Worm (Caenorhabditis elegans): ENCODE results near the gene hint-3.

DNA sequence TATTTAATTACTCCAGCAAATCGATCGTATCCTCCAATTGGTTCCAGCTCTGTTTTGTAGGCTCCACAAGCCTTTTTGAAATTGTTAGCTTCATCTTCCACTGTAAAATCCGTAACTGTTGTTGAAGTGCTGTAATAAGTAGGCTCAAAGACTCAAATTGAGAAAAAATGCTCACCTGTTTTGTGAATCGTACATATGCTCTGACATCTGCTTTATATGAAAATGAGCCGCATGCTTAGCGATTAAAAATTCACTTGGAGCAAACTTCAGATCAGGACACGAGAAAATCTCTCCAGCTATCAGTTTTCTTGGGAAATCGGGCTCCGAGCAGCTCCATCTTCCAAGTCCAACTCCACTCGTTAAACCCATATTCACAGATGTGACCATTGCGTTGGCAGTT lies 48.2 kb downstream of the hint-3 start:
- TF ChIP-seq B0336.3 (GFP tag; IDR thresholded peaks at IDR 0.05) (no peak), Y53G8AR.9 (GFP tag; conservative IDR thresholded peaks at IDR 0.05) (no peak), fkh-3 (tag; optimal IDR thresholded peaks at IDR 0.05) (no peak)

Measured in whole organism, young adult.